Worm (Caenorhabditis elegans) whole organism, early embryonic: ENCODE results near the gene Y82E9BR.9.

Source experiments
- B0310.2 ChIP-seq: sonication (generic microtip); optimal IDR thresholded peaks from 2 replicates; lab custom pipeline; 2016; ENCODE audit warnings: mild to moderate bottlenecking, missing genetic modification characterization, missing compliant biosample characterization
- F13C5.2 ChIP-seq: sonication (generic microtip); optimal IDR thresholded peaks from 2 replicates; lab custom pipeline; 2017; ENCODE audit warnings: mild to moderate bottlenecking, missing genetic modification characterization, inconsistent platforms, missing compliant biosample characterization
- aly-1 ChIP-seq: sonication (generic microtip); optimal IDR thresholded peaks from 2 replicates; lab custom pipeline; 2016; ENCODE audit warnings: missing genetic modification characterization, missing compliant biosample characterization
- ama-1 ChIP-seq: fragments of 150-350 bp; optimal IDR thresholded peaks from 2 replicates; lab custom pipeline; 2014
- ceh-13 ChIP-seq: fragments of 200-800 bp; sonication (Bioruptor generic); optimal IDR thresholded peaks from 2 replicates; lab custom pipeline; 2018; ENCODE audit warnings: mild to moderate bottlenecking, missing genetic modification characterization, missing compliant biosample characterization
- ceh-36 ChIP-seq: sonication (generic microtip); optimal IDR thresholded peaks from 2 replicates; lab custom pipeline; 2016; ENCODE audit warnings: missing genetic modification characterization, inconsistent platforms, missing compliant biosample characterization
- ets-7 ChIP-seq: sonication (generic microtip); optimal IDR thresholded peaks from 2 replicates; lab custom pipeline; 2016; ENCODE audit warnings: missing genotype, missing genetic modification characterization, missing compliant biosample characterization
- flt-1 ChIP-seq: fragments of 200-800 bp; sonication (Bioruptor generic); IDR thresholded peaks from 2 replicates; pipeline ENCODE4 v1.3.6; 2022; ENCODE audit warnings: missing genetic modification characterization, missing compliant biosample characterization
- hmbx-1 ChIP-seq: sonication (generic microtip); optimal IDR thresholded peaks from 2 replicates; lab custom pipeline; 2016; ENCODE audit warnings: mild to moderate bottlenecking, missing genetic modification characterization, missing compliant biosample characterization
- hmg-4 ChIP-seq: fragments of 200-800 bp; sonication (Bioruptor generic); optimal IDR thresholded peaks from 2 replicates; lab custom pipeline; 2018; ENCODE audit warnings: mild to moderate bottlenecking, missing genetic modification characterization, missing compliant biosample characterization
- hnd-1 ChIP-seq: sonication (generic microtip); optimal IDR thresholded peaks from 2 replicates; lab custom pipeline; 2016; ENCODE audit warnings: missing genetic modification characterization, missing compliant biosample characterization
- pes-1 ChIP-seq: fragments of 200-800 bp; sonication (Bioruptor generic); IDR thresholded peaks from 2 replicates; pipeline ENCODE4 v1.3.6; 2022; ENCODE audit warnings: missing genetic modification reagents, missing genetic modification characterization, missing compliant biosample characterization
- scrt-1 ChIP-seq: fragments of 200-800 bp; sonication (Bioruptor generic); IDR thresholded peaks from 2 replicates; pipeline ENCODE4 v1.3.6; 2022; ENCODE audit warnings: missing genetic modification characterization, missing compliant biosample characterization
- sea-1 ChIP-seq: fragments of 200-800 bp; sonication (Bioruptor generic); conservative IDR thresholded peaks from 2 replicates; pipeline ENCODE4 v1.3.6; 2022; ENCODE audit warnings: missing genetic modification characterization, missing compliant biosample characterization
- tbx-11 ChIP-seq: fragments of 200-800 bp; sonication (Bioruptor generic); IDR thresholded peaks from 2 replicates; pipeline ENCODE4 v1.3.6; 2022; ENCODE audit warnings: missing genetic modification characterization, missing compliant biosample characterization
- tbx-37 ChIP-seq: fragments of 200-800 bp; sonication (Bioruptor generic); conservative IDR thresholded peaks from 2 replicates; pipeline ENCODE4 v1.3.6; 2022; ENCODE audit warnings: missing genetic modification reagents, missing genetic modification characterization, missing compliant biosample characterization
- tra-4 ChIP-seq: sonication (generic microtip); optimal IDR thresholded peaks from 2 replicates; lab custom pipeline; 2017; ENCODE audit warnings: missing genetic modification characterization, missing compliant biosample characterization

The Y82E9BR.9 gene

ce11 chrIII:1359669-1360068, at the start of gene Y82E9BR.9:
Y82E9BR.9 (minus strand) TSS chrIII:1359769.
- no peak for TF ChIP-seq ama-1 (lab: Kevin White, UChicago)
- TF ChIP-seq tbx-37 (GFP tag; lab: Robert Waterston, UW): no peak
- TF ChIP-seq hmbx-1 (tag; lab: Kevin White, UChicago): no peak
- no peak for TF ChIP-seq ceh-13
- no peak for TF ChIP-seq ceh-36 (tag; lab: Kevin White, UChicago)
- no peak for TF ChIP-seq hnd-1 (tag; lab: Kevin White, UChicago)
- no peak for TF ChIP-seq flt-1
- no peak for TF ChIP-seq tbx-11 (GFP tag; lab: Robert Waterston, UW)
- no peak for TF ChIP-seq hmg-4 (GFP tag; lab: Kevin White, UChicago)
- no peak for TF ChIP-seq tra-4
- no peak for TF ChIP-seq aly-1 (tag; lab: Kevin White, UChicago)
- no peak for TF ChIP-seq scrt-1 (GFP tag; lab: Robert Waterston, UW)
- TF ChIP-seq sea-1 (GFP tag; lab: Robert Waterston, UW): no peak
- no peak for TF ChIP-seq B0310.2 (tag; lab: Kevin White, UChicago)
- no peak for TF ChIP-seq pes-1 (GFP tag; lab: Robert Waterston, UW)
- TF ChIP-seq F13C5.2 (tag; lab: Kevin White, UChicago): no peak
- TF ChIP-seq ets-7 (tag; lab: Kevin White, UChicago): no peak

DNA sequence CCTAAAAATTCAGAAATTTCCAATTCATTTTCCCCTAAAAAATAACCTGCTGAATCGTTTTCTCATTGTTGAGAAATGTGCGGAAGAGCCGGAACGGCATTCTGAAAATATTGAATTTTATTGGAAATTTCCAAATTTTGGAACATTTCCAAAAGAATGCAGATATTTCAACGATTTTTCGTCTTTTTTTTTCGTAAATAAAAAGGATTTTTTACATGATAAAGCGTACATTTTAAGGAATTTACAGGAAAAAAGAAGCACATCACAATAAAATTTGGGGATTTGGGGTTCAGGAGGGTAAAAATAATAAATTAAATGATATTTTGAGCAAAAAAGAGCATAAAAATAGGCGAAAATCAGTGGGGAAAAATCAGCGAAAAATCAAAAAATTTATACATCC, 49.6 kb upstream of the Y82E9BR.9 start, which contains the start of gene Y82E9BR.22:
Gene Y82E9BR.22, minus strand, starts transcription at position 101 of the 400 bp plus-strand sequence.
- TF ChIP-seq tra-4 (no peak), tbx-11 (GFP tag; lab: Robert Waterston, UW) (no peak), ets-7 (tag; lab: Kevin White, UChicago) (no peak), flt-1 (no peak), tbx-37 (GFP tag; lab: Robert Waterston, UW) (no peak), ceh-13 (no peak), hnd-1 (tag; lab: Kevin White, UChicago) (no peak)

- TF ChIP-seq ama-1 (lab: Kevin White, UChicago): no peak
- TF ChIP-seq hnd-1 (tag; lab: Kevin White, UChicago): no peak
- no peak for TF ChIP-seq ceh-36 (tag; lab: Kevin White, UChicago)
- TF ChIP-seq tbx-37 (GFP tag; lab: Robert Waterston, UW): no peak
- TF ChIP-seq B0310.2 (tag; lab: Kevin White, UChicago): no peak
- no peak for TF ChIP-seq ceh-13
- TF ChIP-seq pes-1 (GFP tag; lab: Robert Waterston, UW): no peak
Measured at ce11 chrIII:1403108-1403507, 43.5 kb upstream of the Y82E9BR.9 start, which contains the start of gene pals-18. pals-18 (plus strand) TSS chrIII:1403408.

DNA sequence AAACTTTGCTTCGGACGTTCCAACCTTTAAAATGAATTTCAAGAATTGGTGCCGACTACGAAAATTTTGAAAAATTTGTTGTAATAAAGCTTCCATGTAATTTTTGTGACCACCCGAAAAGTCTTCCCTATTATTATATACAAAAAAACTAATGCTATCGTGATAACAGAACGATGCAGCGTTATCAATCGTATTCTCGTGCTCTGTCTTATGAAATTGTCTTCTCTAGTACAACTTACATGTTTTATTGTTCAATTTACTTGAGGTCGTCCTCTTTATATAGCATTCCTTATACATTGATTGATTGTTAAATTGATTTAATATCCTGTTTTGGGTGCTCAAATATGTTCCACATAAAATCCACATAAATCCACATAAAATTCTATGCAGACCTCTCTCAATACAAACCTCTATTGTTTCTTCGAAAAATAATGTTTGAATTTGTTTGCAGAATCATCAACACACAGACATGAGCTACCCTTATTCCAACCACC, 42.0 kb upstream of the Y82E9BR.9 start, which contains the start of gene pals-19:
Gene pals-19, plus strand, starts transcription at position 444 of the 494 bp plus-strand sequence.
- no peak for TF ChIP-seq B0310.2 (tag; lab: Kevin White, UChicago)
- no peak for TF ChIP-seq ets-7 (tag; lab: Kevin White, UChicago)
- TF ChIP-seq F13C5.2 (tag; lab: Kevin White, UChicago): no peak
- TF ChIP-seq sea-1 (GFP tag; lab: Robert Waterston, UW): no peak
- no peak for TF ChIP-seq tbx-37 (GFP tag; lab: Robert Waterston, UW)
- no peak for TF ChIP-seq ceh-36 (tag; lab: Kevin White, UChicago)
- TF ChIP-seq ceh-13: no peak
- TF ChIP-seq aly-1 (tag; lab: Kevin White, UChicago): no peak
- TF ChIP-seq tbx-11 (GFP tag; lab: Robert Waterston, UW): no peak
- TF ChIP-seq flt-1: no peak

DNA sequence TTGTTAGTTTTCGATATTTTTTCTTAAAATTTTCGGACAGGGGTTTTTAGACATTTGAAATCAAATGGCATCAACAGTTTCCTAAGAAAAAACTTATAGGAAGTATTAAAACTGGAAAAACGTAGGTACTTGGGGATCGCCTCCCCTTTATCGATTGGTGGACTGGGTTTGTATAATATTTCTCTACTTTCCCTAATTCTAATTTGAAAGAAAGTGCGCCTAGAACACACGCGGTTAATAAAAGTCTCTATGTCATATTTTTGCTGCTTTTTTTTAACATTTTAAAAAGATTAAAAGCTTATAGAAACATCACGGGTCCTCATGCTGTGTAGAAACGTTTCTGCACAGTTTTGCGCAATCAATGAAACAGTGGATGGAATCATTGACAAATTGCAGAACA, 40.1 kb upstream of the Y82E9BR.9 start, which contains the start of gene pals-16:
Gene pals-16, plus strand, starts transcription at position 301 of the 400 bp plus-strand sequence.
- TF ChIP-seq ama-1 (lab: Kevin White, UChicago): no peak
- no peak for TF ChIP-seq aly-1 (tag; lab: Kevin White, UChicago)
- no peak for TF ChIP-seq hmg-4 (GFP tag; lab: Kevin White, UChicago)
- no peak for TF ChIP-seq scrt-1 (GFP tag; lab: Robert Waterston, UW)
- TF ChIP-seq hnd-1 (tag; lab: Kevin White, UChicago): no peak
- TF ChIP-seq tra-4: no peak
- TF ChIP-seq ets-7 (tag; lab: Kevin White, UChicago): no peak
- no peak for TF ChIP-seq tbx-11 (GFP tag; lab: Robert Waterston, UW)
- no peak for TF ChIP-seq ceh-13
- TF ChIP-seq sea-1 (GFP tag; lab: Robert Waterston, UW): no peak
- TF ChIP-seq pes-1 (GFP tag; lab: Robert Waterston, UW): no peak
- TF ChIP-seq flt-1: no peak
- TF ChIP-seq hmbx-1 (tag; lab: Kevin White, UChicago): no peak
- TF ChIP-seq ceh-36 (tag; lab: Kevin White, UChicago): no peak
- no peak for TF ChIP-seq B0310.2 (tag; lab: Kevin White, UChicago)
- TF ChIP-seq F13C5.2 (tag; lab: Kevin White, UChicago): no peak

DNA sequence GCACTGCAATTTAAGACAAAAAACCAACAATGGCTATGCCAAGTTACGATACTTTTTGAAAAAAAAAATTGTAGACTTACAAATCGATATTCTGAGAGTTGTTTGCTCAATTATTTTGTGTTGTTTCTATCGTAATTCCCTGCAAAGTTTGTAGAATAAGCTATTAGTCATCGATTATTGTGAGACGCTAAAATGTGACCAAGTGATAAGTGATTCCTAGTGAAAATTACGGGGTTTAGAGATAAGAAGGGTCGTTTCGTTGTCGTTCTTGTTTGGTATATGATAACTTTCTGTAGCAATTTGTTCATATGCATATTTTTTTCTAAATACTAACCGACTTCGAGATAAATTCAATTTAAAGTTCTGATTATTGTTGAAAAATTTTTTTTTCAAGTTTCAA, 38.6 kb upstream of the Y82E9BR.9 start:
- TF ChIP-seq tbx-37 (GFP tag; lab: Robert Waterston, UW): no peak

DNA sequence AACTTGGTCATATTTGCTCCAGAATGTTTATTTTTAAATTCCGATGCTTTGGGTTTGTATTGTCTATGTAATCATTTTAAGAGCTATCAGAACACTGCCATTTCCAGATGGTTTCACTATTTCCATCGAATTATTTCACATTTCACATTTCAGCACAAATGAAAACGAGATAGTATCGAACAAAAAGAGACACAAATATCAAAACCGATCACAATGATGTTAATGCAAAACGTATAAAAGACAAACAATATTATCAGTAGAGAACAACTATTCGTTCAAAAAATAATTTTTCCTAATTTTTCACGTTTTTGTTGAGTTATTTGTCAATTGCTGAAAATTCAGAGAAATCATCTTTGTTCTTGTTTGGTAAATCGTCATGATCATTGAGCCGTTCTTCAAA, 35.8 kb upstream of the Y82E9BR.9 start:
- TF ChIP-seq tra-4 (no peak), sea-1 (GFP tag; lab: Robert Waterston, UW) (no peak), scrt-1 (GFP tag; lab: Robert Waterston, UW) (no peak), hmg-4 (GFP tag; lab: Kevin White, UChicago) (no peak), B0310.2 (tag; lab: Kevin White, UChicago) (no peak)

- no peak for TF ChIP-seq tra-4
- TF ChIP-seq aly-1 (tag; lab: Kevin White, UChicago): no peak
- no peak for TF ChIP-seq ceh-13
- no peak for TF ChIP-seq scrt-1 (GFP tag; lab: Robert Waterston, UW)
- TF ChIP-seq ets-7 (tag; lab: Kevin White, UChicago): no peak
- TF ChIP-seq F13C5.2 (tag; lab: Kevin White, UChicago): no peak
- TF ChIP-seq pes-1 (GFP tag; lab: Robert Waterston, UW): no peak
- no peak for TF ChIP-seq tbx-37 (GFP tag; lab: Robert Waterston, UW)
- TF ChIP-seq ama-1 (lab: Kevin White, UChicago): no peak
- TF ChIP-seq hmbx-1 (tag; lab: Kevin White, UChicago): no peak
- TF ChIP-seq hnd-1 (tag; lab: Kevin White, UChicago): no peak
- no peak for TF ChIP-seq hmg-4 (GFP tag; lab: Kevin White, UChicago)
- TF ChIP-seq B0310.2 (tag; lab: Kevin White, UChicago): no peak
Measured at ce11 chrIII:1392763-1393162, 33.2 kb upstream of the Y82E9BR.9 start.
